Fruit fly (Drosophila melanogaster) whole organism: ENCODE measurements around the gene Gpdh3.

Source experiments
- Dll ChIP-seq: fragments of >200 bp; optimal IDR thresholded peaks from 2 replicates; lab custom pipeline; 2017
- EcR ChIP-seq, 2 experiments: fragments of >200 bp; optimal IDR thresholded peaks; 2 replicates each; lab custom pipeline; 2017; ENCODE audit warnings: missing biosample characterization in 2 of 2, missing genetic modification characterization in 2 of 2, missing genetic modification reagents in 2 of 2
- pan ChIP-seq: fragments of >200 bp; optimal IDR thresholded peaks from 2 replicates; lab custom pipeline; 2017
- psq ChIP-seq: fragments of >200 bp; optimal IDR thresholded peaks from 2 replicates; lab custom pipeline; 2017

dm6 chr3R:22423996-22424395 is 42.2 kb downstream of the Gpdh3 start:
- TF ChIP-seq Dll (no peak), pan (lab: Kevin White, UChicago) (no peak), EcR (GFP tag; optimal IDR thresholded peaks at IDR 0.05; lab: Kevin White, UChicago) (no peak), psq (lab: Kevin White, UChicago) (no peak)
